Worm (Caenorhabditis elegans) whole organism, mixed stage, embryonic: ENCODE measurements around the gene sri-30.

Experiments used
- M03D4.4 ChIP-seq: sonication (generic microtip); optimal IDR thresholded peaks from 2 replicates; lab custom pipeline; 2017; ENCODE audit warnings: mild to moderate bottlenecking, missing genetic modification characterization, missing compliant biosample characterization
- bed-3 ChIP-seq: fragments of 200-800 bp; sonication (Bioruptor generic); optimal IDR thresholded peaks from 3 replicates; lab custom pipeline; 2018; ENCODE audit warnings: mild to moderate bottlenecking, missing genetic modification characterization, moderate library complexity, missing compliant biosample characterization
- blmp-1 ChIP-seq: fragments of 150-350 bp; optimal IDR thresholded peaks from 2 replicates; lab custom pipeline; 2014; ENCODE audit warnings: missing biosample characterization, missing genetic modification characterization
- ceh-39 ChIP-seq: fragments of 150-350 bp; optimal IDR thresholded peaks from 2 replicates; lab custom pipeline; 2014; ENCODE audit warnings: missing biosample characterization, missing genetic modification characterization
- ceh-43 ChIP-seq: fragments of 200-800 bp; sonication (Bioruptor generic); optimal IDR thresholded peaks from 2 replicates; lab custom pipeline; 2018; ENCODE audit warnings: mild to moderate bottlenecking, missing genetic modification characterization, moderate library complexity, missing compliant biosample characterization
- ceh-83 ChIP-seq: fragments of 200-800 bp; sonication (Bioruptor generic); optimal IDR thresholded peaks from 2 replicates; lab custom pipeline; 2018; ENCODE audit warnings: mild to moderate bottlenecking, missing genetic modification characterization, missing compliant biosample characterization
- ces-1 ChIP-seq: fragments of 150-350 bp; optimal IDR thresholded peaks from 2 replicates; lab custom pipeline; 2014; ENCODE audit warnings: missing biosample characterization, missing genetic modification reagents, missing genetic modification characterization
- cnd-1 ChIP-seq: fragments of 200-800 bp; sonication (Bioruptor generic); optimal IDR thresholded peaks from 2 replicates; lab custom pipeline; 2018; ENCODE audit warnings: mild to moderate bottlenecking, missing genetic modification characterization, missing compliant biosample characterization
- drap-1 ChIP-seq: fragments of 200-800 bp; sonication (Bioruptor generic); optimal IDR thresholded peaks from 3 replicates; lab custom pipeline; 2018; ENCODE audit warnings: mild to moderate bottlenecking, missing genetic modification characterization, missing compliant biosample characterization
- elt-1 ChIP-seq: sonication (generic microtip); optimal IDR thresholded peaks from 2 replicates; lab custom pipeline; 2017; ENCODE audit warnings: missing genetic modification characterization, mild to moderate bottlenecking, missing compliant biosample characterization, antibody characterized with exemption, moderate library complexity, borderline replicate concordance; ENCODE audit not compliant: insufficient read depth
- flh-1 ChIP-seq: fragments of 200-800 bp; sonication (Bioruptor generic); optimal IDR thresholded peaks from 2 replicates; lab custom pipeline; 2018; ENCODE audit warnings: mild to moderate bottlenecking, missing genetic modification characterization, moderate library complexity, missing compliant biosample characterization
- ham-2 ChIP-seq: fragments of 200-800 bp; sonication (Bioruptor generic); optimal IDR thresholded peaks from 2 replicates; lab custom pipeline; 2018; ENCODE audit warnings: mild to moderate bottlenecking, missing genetic modification characterization, missing compliant biosample characterization
- hlh-1 ChIP-seq: fragments of 150-350 bp; optimal IDR thresholded peaks from 2 replicates; lab custom pipeline; 2014; ENCODE audit warnings: missing biosample characterization, missing genetic modification reagents, missing genetic modification characterization
- lin-13 ChIP-seq: fragments of 150-350 bp; optimal IDR thresholded peaks from 2 replicates; lab custom pipeline; 2014; ENCODE audit warnings: missing biosample characterization, missing genetic modification characterization
- lsy-2 ChIP-seq: fragments of 150-350 bp; optimal IDR thresholded peaks from 2 replicates; lab custom pipeline; 2014; ENCODE audit warnings: missing biosample characterization, missing genetic modification characterization
- mab-5 ChIP-seq: fragments of 150-350 bp; optimal IDR thresholded peaks from 2 replicates; lab custom pipeline; 2014; ENCODE audit warnings: missing biosample characterization, missing genetic modification characterization
- mep-1 ChIP-seq: fragments of 150-350 bp; optimal IDR thresholded peaks from 2 replicates; lab custom pipeline; 2017; ENCODE audit warnings: missing biosample characterization, missing genetic modification reagents, missing genetic modification characterization, inconsistent platforms
- mls-2 ChIP-seq: sonication (generic microtip); optimal IDR thresholded peaks from 2 replicates; lab custom pipeline; 2016; ENCODE audit warnings: mild to moderate bottlenecking, missing genetic modification characterization, moderate library complexity, missing compliant biosample characterization
- nhr-12 ChIP-seq: fragments of 150-350 bp; optimal IDR thresholded peaks from 2 replicates; lab custom pipeline; 2014; ENCODE audit warnings: missing biosample characterization, missing genetic modification characterization
- nhr-2 ChIP-seq: fragments of 150-350 bp; optimal IDR thresholded peaks from 2 replicates; lab custom pipeline; 2014; ENCODE audit warnings: missing biosample characterization, missing genetic modification characterization
- nhr-237 ChIP-seq: fragments of 150-350 bp; optimal IDR thresholded peaks from 2 replicates; lab custom pipeline; 2014; ENCODE audit warnings: missing biosample characterization, missing genetic modification characterization
- nhr-76 ChIP-seq: sonication (generic microtip); optimal IDR thresholded peaks from 2 replicates; lab custom pipeline; 2017; ENCODE audit warnings: missing biosample characterization, missing genetic modification characterization
- pha-4 ChIP-seq: fragments of 150-350 bp; optimal IDR thresholded peaks from 2 replicates; lab custom pipeline; 2018; ENCODE audit warnings: missing biosample characterization, missing genetic modification reagents, missing genetic modification characterization
- sem-2 ChIP-seq: fragments of 200-800 bp; sonication (Bioruptor generic); optimal IDR thresholded peaks from 2 replicates; lab custom pipeline; 2018; ENCODE audit warnings: mild to moderate bottlenecking, missing genetic modification characterization, missing compliant biosample characterization
- snpc-4 ChIP-seq: fragments of 150-350 bp; optimal IDR thresholded peaks from 2 replicates; lab custom pipeline; 2014; ENCODE audit warnings: missing biosample characterization, missing genetic modification characterization
- sptf-1 ChIP-seq: sonication (generic microtip); optimal IDR thresholded peaks from 2 replicates; lab custom pipeline; 2017; ENCODE audit warnings: mild to moderate bottlenecking, missing genetic modification characterization, moderate library complexity, missing compliant biosample characterization
- tbx-8 ChIP-seq: fragments of 200-800 bp; sonication (Bioruptor generic); optimal IDR thresholded peaks from 2 replicates; lab custom pipeline; 2018; ENCODE audit warnings: mild to moderate bottlenecking, missing genetic modification characterization, moderate library complexity, missing compliant biosample characterization
- unc-120 ChIP-seq: sonication (generic microtip); optimal IDR thresholded peaks from 2 replicates; lab custom pipeline; 2017; ENCODE audit warnings: missing genetic modification characterization, missing compliant biosample characterization; ENCODE audit not compliant: poor library complexity, severe bottlenecking
- unc-39 ChIP-seq: fragments of 150-350 bp; optimal IDR thresholded peaks from 2 replicates; lab custom pipeline; 2014; ENCODE audit warnings: missing biosample characterization, missing genetic modification characterization
- unc-62 ChIP-seq: fragments of 150-350 bp; optimal IDR thresholded peaks from 2 replicates; lab custom pipeline; 2014; ENCODE audit warnings: missing biosample characterization, missing genetic modification reagents, missing genetic modification characterization
- zip-8 ChIP-seq: fragments of 150-350 bp; optimal IDR thresholded peaks from 2 replicates; lab custom pipeline; 2014; ENCODE audit warnings: missing biosample characterization, missing genetic modification characterization

Gene sri-30

DNA sequence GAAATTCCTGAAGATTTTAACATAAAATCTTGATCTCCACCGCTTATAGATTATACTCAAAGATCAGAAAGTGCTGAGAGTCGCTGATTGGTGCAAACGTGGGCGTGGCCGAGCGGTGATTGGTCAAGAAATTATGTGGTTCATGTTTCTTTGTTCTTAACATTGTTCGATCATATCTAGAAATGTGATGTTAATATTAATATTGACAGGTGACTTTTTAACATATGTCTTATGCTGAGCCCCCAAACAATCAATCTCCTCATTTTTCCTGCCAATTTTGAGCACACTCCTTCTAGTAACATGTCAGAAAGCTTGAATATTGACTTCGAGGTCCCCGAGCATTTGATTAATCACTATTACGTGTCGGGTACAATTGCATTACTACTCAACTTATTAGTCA, 2.0 kb upstream of the sri-30 start, which contains the start of gene sri-29:
TSS of gene sri-29 (plus strand) at position 301 of the 400 bp plus-strand sequence.
- no peak for TF ChIP-seq ceh-43 (GFP tag; lab: Kevin White, UChicago)

DNA sequence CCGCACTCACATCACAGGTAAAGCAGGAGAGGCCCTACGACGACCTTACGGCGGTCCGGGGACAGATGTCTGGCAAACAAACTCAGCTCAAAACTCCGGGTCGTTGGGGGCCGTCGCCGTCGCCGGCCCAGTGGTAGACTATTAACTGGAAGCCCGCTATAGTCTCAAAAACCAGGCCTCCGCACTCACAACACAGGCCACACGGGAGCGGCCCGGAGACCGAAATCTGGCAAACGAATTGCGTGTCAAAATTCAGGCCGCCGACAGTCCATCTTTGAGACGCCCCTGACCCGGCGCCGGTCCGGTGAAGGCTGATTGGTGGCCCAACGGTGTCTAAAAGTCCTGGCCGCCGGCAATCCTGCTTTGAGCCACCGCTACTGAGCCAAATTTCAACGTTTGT, 553 bp upstream of the sri-30 start:
- TF ChIP-seq nhr-2 (tag; lab: Kevin White, UChicago) (no peak), drap-1 (GFP tag; lab: Kevin White, UChicago) (no peak), hlh-1 (no peak), zip-8 (no peak), flh-1 (GFP tag; lab: Kevin White, UChicago) (no peak), sptf-1 (no peak), mab-5 (tag; lab: Kevin White, UChicago) (no peak), ceh-43 (GFP tag; lab: Kevin White, UChicago) (no peak), ham-2 (no peak), pha-4 (tag; lab: Kevin White, UChicago) (no peak), sem-2 (no peak), nhr-12 (tag; lab: Kevin White, UChicago) (no peak), unc-39 (tag; lab: Kevin White, UChicago) (no peak), nhr-237 (tag; lab: Kevin White, UChicago) (no peak), mls-2 (tag; lab: Kevin White, UChicago) (no peak), mep-1 (tag; lab: Kevin White, UChicago) (no peak), blmp-1 (tag; lab: Kevin White, UChicago) (no peak), nhr-76 (tag; lab: Kevin White, UChicago) (no peak), ceh-39 (no peak)

DNA sequence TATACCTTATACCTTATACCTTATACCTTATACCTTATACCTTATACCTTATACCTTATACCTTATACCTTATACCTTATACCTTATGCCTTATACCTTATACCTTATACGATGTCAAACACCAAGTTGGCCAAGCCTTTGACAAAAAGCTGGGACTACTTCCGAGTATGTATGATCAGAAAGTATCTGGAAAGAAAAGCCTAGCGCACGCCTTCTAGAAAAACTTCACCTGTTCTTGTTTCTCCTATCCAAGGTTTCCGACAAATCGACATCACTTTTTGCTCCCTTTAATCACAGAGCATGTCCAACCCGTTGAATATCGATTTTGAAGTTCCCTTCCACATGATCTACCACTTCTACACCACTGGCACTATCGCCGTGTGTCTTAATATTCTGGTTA, 2.4 kb downstream of the sri-30 start, which contains the start of gene sri-28:
TSS of gene sri-28 (plus strand) at position 301 of the 400 bp plus-strand sequence.
- TF ChIP-seq sem-2 (no peak), ceh-43 (GFP tag; lab: Kevin White, UChicago) (no peak), mab-5 (tag; lab: Kevin White, UChicago) (no peak), unc-120 (tag; lab: Kevin White, UChicago) (no peak), ceh-83 (no peak), tbx-8 (GFP tag; lab: Kevin White, UChicago) (no peak), M03D4.4 (tag; lab: Kevin White, UChicago) (no peak), lsy-2 (tag; lab: Kevin White, UChicago) (no peak), lin-13 (no peak)

DNA sequence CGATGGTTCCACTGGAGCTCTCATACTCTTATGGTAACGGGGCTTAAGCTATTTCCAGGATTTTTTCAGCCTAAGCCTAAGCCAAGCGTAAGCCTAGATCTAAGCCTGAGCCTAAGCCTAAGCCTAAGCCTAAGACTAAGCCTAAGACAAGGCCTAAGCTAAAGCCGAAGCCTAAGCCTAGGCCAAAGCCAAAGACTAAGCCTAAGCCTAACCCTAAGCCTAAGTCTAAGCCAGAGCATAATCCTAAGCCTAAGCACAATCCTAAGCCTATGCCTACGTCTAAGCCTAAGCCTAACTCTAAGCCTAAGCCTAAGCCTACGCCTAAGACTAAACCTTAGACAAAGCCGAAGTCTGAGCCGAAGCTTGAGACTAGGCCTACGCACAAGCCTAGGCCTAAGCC, 3.0 kb downstream of the sri-30 start:
- peak; percentile 1 for TF ChIP-seq ham-2
- TF ChIP-seq drap-1 (GFP tag; lab: Kevin White, UChicago) = no peak
- no peak for TF ChIP-seq pha-4 (tag; lab: Kevin White, UChicago)
- TF ChIP-seq, all 35 proteins: peak for 1

DNA sequence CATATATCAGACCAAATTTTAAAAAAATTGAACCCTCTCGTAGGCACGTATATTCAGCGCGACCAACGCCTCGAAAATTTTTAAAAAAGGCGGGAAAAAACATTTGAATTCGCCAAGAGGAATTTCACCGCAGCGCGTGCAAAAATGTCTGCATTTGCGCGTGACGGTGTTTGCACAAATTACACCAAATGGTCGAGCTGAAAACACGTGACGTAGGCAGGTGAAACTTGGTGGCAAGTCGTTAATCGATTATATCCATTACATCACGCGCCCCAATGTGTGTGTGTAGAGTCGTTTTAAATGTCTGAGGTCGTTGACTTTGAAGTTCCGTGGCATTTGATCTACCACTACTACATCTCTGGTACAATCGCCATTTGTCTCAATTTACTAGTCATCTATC, 4.7 kb downstream of the sri-30 start, which contains the start of gene sri-31:
TSS of gene sri-31 (plus strand) at position 301 of the 400 bp plus-strand sequence.
- TF ChIP-seq ceh-39 (no peak), nhr-76 (tag; lab: Kevin White, UChicago) (no peak), mep-1 (tag; lab: Kevin White, UChicago) (no peak), zip-8 (no peak), M03D4.4 (tag; lab: Kevin White, UChicago) (no peak), nhr-2 (tag; lab: Kevin White, UChicago) (no peak)

DNA sequence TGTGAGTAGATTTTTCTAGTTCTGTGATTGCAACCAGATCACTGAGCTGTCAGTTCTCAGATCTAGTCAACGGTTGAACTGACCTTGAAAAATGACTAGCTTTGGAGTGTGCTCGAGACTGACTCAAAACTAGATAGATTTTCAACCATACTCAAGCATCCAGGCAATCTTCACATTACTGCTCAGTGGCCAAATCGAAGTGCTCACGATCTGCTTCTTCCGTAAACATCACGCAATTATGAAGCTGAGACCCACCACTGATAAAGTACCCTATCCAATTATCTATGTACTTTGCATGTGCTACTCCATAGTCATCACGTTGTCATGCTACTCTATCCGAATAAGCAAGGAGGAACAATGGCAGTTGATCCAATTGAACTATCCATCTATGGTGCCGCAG, 5.4 kb downstream of the sri-30 start:
- TF ChIP-seq bed-3 (GFP tag; lab: Kevin White, UChicago) = no peak
- TF ChIP-seq zip-8 = no peak
- TF ChIP-seq, all 35 proteins: peak for 0

DNA sequence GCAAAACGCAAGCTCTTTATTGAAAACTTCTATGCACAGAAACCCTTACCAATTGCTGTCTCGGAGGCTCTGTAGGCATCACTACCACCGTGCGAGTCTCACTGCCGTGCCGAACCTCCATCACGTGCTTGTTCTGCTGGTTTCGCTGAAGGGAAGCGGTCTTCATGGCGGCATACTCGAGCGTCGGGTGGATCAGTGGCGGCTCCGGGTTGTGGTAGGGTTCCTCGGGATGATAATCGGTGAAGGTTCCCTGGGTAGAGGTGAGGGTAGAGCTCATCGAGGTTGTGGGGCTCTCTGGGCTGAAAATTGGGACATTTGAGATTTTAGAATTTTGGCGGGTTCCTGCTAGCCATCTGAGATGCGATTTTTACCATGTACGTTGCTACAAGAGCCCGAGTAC, 6.9 kb downstream of the sri-30 start:
- no peak for TF ChIP-seq zip-8
- TF ChIP-seq ceh-83 = no peak
- no peak for TF ChIP-seq hlh-1
- TF ChIP-seq cnd-1 (tag; lab: Kevin White, UChicago) = no peak
- TF ChIP-seq ceh-39 = no peak
- TF ChIP-seq nhr-237 (tag; lab: Kevin White, UChicago) = no peak
- no peak for TF ChIP-seq snpc-4 (tag; lab: Kevin White, UChicago)
- TF ChIP-seq flh-1 (GFP tag; lab: Kevin White, UChicago) = no peak
- no peak for TF ChIP-seq lin-13
- no peak for TF ChIP-seq nhr-2 (tag; lab: Kevin White, UChicago)
- TF ChIP-seq mep-1 (tag; lab: Kevin White, UChicago) = no peak
- no peak for TF ChIP-seq sptf-1
- no peak for TF ChIP-seq tbx-8 (GFP tag; lab: Kevin White, UChicago)
- no peak for TF ChIP-seq ces-1
- TF ChIP-seq drap-1 (GFP tag; lab: Kevin White, UChicago) = no peak
- no peak for TF ChIP-seq unc-62 (GFP tag; lab: Kevin White, UChicago)
- no peak for TF ChIP-seq elt-1
- no peak for TF ChIP-seq unc-120 (tag; lab: Kevin White, UChicago)
